Fruit fly (Drosophila melanogaster): ENCODE results near the gene Fbxl4.

- TF ChIP-seq CG32006 (GFP tag; optimal IDR thresholded peaks at IDR 0.05) (no peak), Hr4 (GFP tag; optimal IDR thresholded peaks at IDR 0.05) (no peak)
Observed at dm6 chrX:14225665-14226064, 12.1 kb downstream of the Fbxl4 start, which contains the start of gene CG11674.

Measured in whole organism, prepupa.